Worm (Caenorhabditis elegans) whole organism, L4 larva: ENCODE data around the gene F46H5.5.
A peak's percentile ranks its signal among the peaks of the same experiment; 100 is the strongest.

Experiments used
- F10B5.3 ChIP-seq: sonication (generic microtip); optimal IDR thresholded peaks from 2 replicates; lab custom pipeline; 2016; ENCODE audit warnings: mild to moderate bottlenecking, missing genetic modification characterization, missing compliant biosample characterization
- F26F4.8 ChIP-seq: fragments of 200-800 bp; sonication (Bioruptor generic); conservative IDR thresholded peaks from 2 replicates; pipeline ENCODE4 v1.3.6; 2022; ENCODE audit warnings: missing genetic modification characterization, missing compliant biosample characterization
- F37D6.2 ChIP-seq: sonication (generic microtip); optimal IDR thresholded peaks from 2 replicates; lab custom pipeline; 2016; ENCODE audit warnings: mild to moderate bottlenecking, missing genetic modification characterization, missing compliant biosample characterization
- F49E8.2 ChIP-seq: sonication (generic microtip); optimal IDR thresholded peaks from 2 replicates; lab custom pipeline; 2016; ENCODE audit warnings: missing compliant biosample characterization, mild to moderate bottlenecking, missing genetic modification characterization, borderline replicate concordance
- T20F7.1 ChIP-seq: fragments of 200-800 bp; sonication (Bioruptor generic); optimal IDR thresholded peaks from 2 replicates; lab custom pipeline; 2018; ENCODE audit warnings: mild to moderate bottlenecking, missing genetic modification characterization, missing compliant biosample characterization
- Y48G9A.11 ChIP-seq: fragments of 200-800 bp; sonication (Bioruptor generic); IDR thresholded peaks from 2 replicates; pipeline ENCODE4 v1.3.6; 2022; ENCODE audit warnings: missing genetic modification reagents, missing genetic modification characterization, missing compliant biosample characterization
- Y5F2A.4 ChIP-seq: fragments of 200-800 bp; sonication (Bioruptor generic); optimal IDR thresholded peaks from 2 replicates; lab custom pipeline; 2018; ENCODE audit warnings: mild to moderate bottlenecking, missing genetic modification characterization, missing compliant biosample characterization
- Y75B8A.6 ChIP-seq: fragments of 200-800 bp; sonication (Bioruptor generic); IDR thresholded peaks from 2 replicates; pipeline ENCODE4 v1.3.6; 2022; ENCODE audit warnings: missing genetic modification reagents, missing genetic modification characterization, missing compliant biosample characterization
- ZK337.2 ChIP-seq: fragments of 200-800 bp; sonication (Bioruptor generic); IDR thresholded peaks from 2 replicates; pipeline ENCODE4 v1.3.6; 2022; ENCODE audit warnings: missing genetic modification reagents, missing genetic modification characterization, missing compliant biosample characterization
- aly-2 ChIP-seq: sonication (generic microtip); optimal IDR thresholded peaks from 2 replicates; lab custom pipeline; 2018; ENCODE audit warnings: missing biosample characterization, missing genetic modification characterization
- attf-4 ChIP-seq: sonication (generic microtip); optimal IDR thresholded peaks from 3 replicates; lab custom pipeline; 2017; ENCODE audit warnings: missing biosample characterization, missing genetic modification characterization
- ceh-32 ChIP-seq: sonication (generic microtip); optimal IDR thresholded peaks from 2 replicates; lab custom pipeline; 2016; ENCODE audit warnings: mild to moderate bottlenecking, missing genetic modification characterization, missing compliant biosample characterization; ENCODE audit not compliant: poor library complexity
- ceh-82 ChIP-seq: sonication (generic microtip); optimal IDR thresholded peaks from 2 replicates; lab custom pipeline; 2017; ENCODE audit warnings: missing biosample characterization, missing genetic modification characterization
- ces-1 ChIP-seq: fragments of 150-350 bp; sonication (generic microtip); optimal IDR thresholded peaks from 4 replicates; lab custom pipeline; 2014; ENCODE audit warnings: missing biosample characterization, missing genetic modification reagents, missing genetic modification characterization
- cey-2 ChIP-seq: sonication (generic microtip); optimal IDR thresholded peaks from 3 replicates; lab custom pipeline; 2017; ENCODE audit warnings: missing genetic modification characterization, mild to moderate bottlenecking, missing compliant biosample characterization, antibody characterized with exemption, borderline replicate concordance; ENCODE audit not compliant: insufficient read depth
- ctbp-1 ChIP-seq: fragments of 200-800 bp; sonication (Bioruptor generic); IDR thresholded peaks from 2 replicates; pipeline ENCODE4 v1.3.6; 2022; ENCODE audit warnings: missing genetic modification reagents, missing genetic modification characterization, missing compliant biosample characterization
- daf-16 ChIP-seq, 3 experiments: sonication (generic microtip); optimal IDR thresholded peaks; 2 replicates each; lab custom pipeline; 2016 to 2017; ENCODE audit warnings: missing genetic modification characterization in 3 of 3, missing genetic modification reagents in 3 of 3, mild to moderate bottlenecking in 2 of 3, missing compliant biosample characterization in 2 of 3, missing biosample characterization in 1 of 3, moderate library complexity in 1 of 3
- daf-8 ChIP-seq: fragments of 200-800 bp; sonication (Bioruptor generic); IDR thresholded peaks from 2 replicates; pipeline ENCODE4 v1.3.6; 2022; ENCODE audit warnings: missing genetic modification characterization, missing compliant biosample characterization
- dmd-9 ChIP-seq: fragments of 200-800 bp; sonication (Bioruptor generic); IDR thresholded peaks from 2 replicates; pipeline ENCODE4 v1.3.6; 2022; ENCODE audit warnings: missing genetic modification reagents, missing genetic modification characterization, missing compliant biosample characterization
- dpl-1 ChIP-seq: fragments of 150-350 bp; optimal IDR thresholded peaks from 2 replicates; lab custom pipeline; 2014; ENCODE audit warnings: missing biosample characterization, missing genetic modification reagents, missing genetic modification characterization
- dve-1 ChIP-seq: sonication (generic microtip); optimal IDR thresholded peaks from 2 replicates; lab custom pipeline; 2017; ENCODE audit warnings: antibody characterized with exemption, mild to moderate bottlenecking, missing genetic modification characterization, missing compliant biosample characterization; ENCODE audit not compliant: insufficient read depth
- egl-43 ChIP-seq: fragments of 200-800 bp; sonication (Bioruptor generic); IDR thresholded peaks from 2 replicates; pipeline ENCODE4 v1.3.6; 2022; ENCODE audit warnings: missing genetic modification reagents, missing genetic modification characterization, missing compliant biosample characterization
- fkh-10 ChIP-seq: fragments of 150-350 bp; optimal IDR thresholded peaks from 2 replicates; lab custom pipeline; 2014; ENCODE audit warnings: missing biosample characterization, missing genetic modification reagents, missing genetic modification characterization
- fos-1 ChIP-seq: fragments of 150-350 bp; optimal IDR thresholded peaks from 2 replicates; lab custom pipeline; 2014; ENCODE audit warnings: missing biosample characterization, missing genetic modification characterization
- gei-8 ChIP-seq: fragments of 200-800 bp; sonication (Bioruptor generic); optimal IDR thresholded peaks from 2 replicates; lab custom pipeline; 2018; ENCODE audit warnings: mild to moderate bottlenecking, missing genetic modification characterization, missing compliant biosample characterization
- hlh-11 ChIP-seq: fragments of 200-800 bp; sonication (Bioruptor generic); optimal IDR thresholded peaks from 2 replicates; lab custom pipeline; 2018; ENCODE audit warnings: mild to moderate bottlenecking, missing genetic modification characterization, missing compliant biosample characterization
- hlh-30 ChIP-seq: sonication (generic microtip); optimal IDR thresholded peaks from 2 replicates; lab custom pipeline; 2017; ENCODE audit warnings: antibody characterized with exemption, mild to moderate bottlenecking, missing genetic modification characterization, missing compliant biosample characterization; ENCODE audit not compliant: insufficient read depth
- lin-29 ChIP-seq: fragments of 200-800 bp; sonication (Bioruptor generic); IDR thresholded peaks from 2 replicates; pipeline ENCODE4 v1.3.6; 2022; ENCODE audit warnings: missing genetic modification reagents, missing genetic modification characterization, missing compliant biosample characterization
- lin-38 ChIP-seq: fragments of 200-800 bp; sonication (Bioruptor generic); IDR thresholded peaks from 2 replicates; pipeline ENCODE4 v1.3.6; 2022; ENCODE audit warnings: missing genetic modification reagents, missing genetic modification characterization, missing compliant biosample characterization
- lin-39 ChIP-seq: fragments of 150-350 bp; optimal IDR thresholded peaks from 2 replicates; lab custom pipeline; 2014; ENCODE audit warnings: missing biosample characterization, missing genetic modification reagents, missing genetic modification characterization
- mdt-29 ChIP-seq: fragments of 200-800 bp; sonication (Bioruptor generic); IDR thresholded peaks from 2 replicates; pipeline ENCODE4 v1.3.6; 2022; ENCODE audit warnings: missing genetic modification reagents, missing genetic modification characterization, missing compliant biosample characterization
- nhr-10 ChIP-seq: fragments of 150-350 bp; optimal IDR thresholded peaks from 2 replicates; lab custom pipeline; 2014; ENCODE audit warnings: missing biosample characterization, missing genetic modification characterization
- nhr-102 ChIP-seq: sonication (generic microtip); optimal IDR thresholded peaks from 2 replicates; lab custom pipeline; 2016; ENCODE audit warnings: mild to moderate bottlenecking, missing genetic modification characterization, moderate library complexity, missing compliant biosample characterization
- nhr-237 ChIP-seq: sonication (generic microtip); optimal IDR thresholded peaks from 2 replicates; lab custom pipeline; 2017; ENCODE audit warnings: missing biosample characterization, missing genetic modification characterization
- nhr-25 ChIP-seq: sonication (generic microtip); optimal IDR thresholded peaks from 2 replicates; lab custom pipeline; 2017; ENCODE audit warnings: missing genetic modification characterization, mild to moderate bottlenecking, missing compliant biosample characterization, antibody characterized with exemption, moderate library complexity, borderline replicate concordance; ENCODE audit not compliant: insufficient read depth
- nhr-28 ChIP-seq: fragments of 150-350 bp; optimal IDR thresholded peaks from 2 replicates; lab custom pipeline; 2014; ENCODE audit warnings: missing biosample characterization, missing genetic modification characterization
- nhr-41 ChIP-seq: fragments of 200-800 bp; sonication (Bioruptor generic); IDR thresholded peaks from 2 replicates; pipeline ENCODE4 v1.3.6; 2022; ENCODE audit warnings: missing genetic modification reagents, missing genetic modification characterization, missing compliant biosample characterization
- saeg-2 ChIP-seq: fragments of 200-800 bp; sonication (Bioruptor generic); IDR thresholded peaks from 2 replicates; pipeline ENCODE4 v1.3.6; 2022; ENCODE audit warnings: missing genetic modification reagents, missing genetic modification characterization, missing compliant biosample characterization
- set-16 ChIP-seq: fragments of 200-800 bp; sonication (Bioruptor generic); IDR thresholded peaks from 2 replicates; pipeline ENCODE4 v1.3.6; 2022; ENCODE audit warnings: missing genetic modification reagents, missing genetic modification characterization, missing compliant biosample characterization
- skn-1 ChIP-seq: fragments of 150-350 bp; optimal IDR thresholded peaks from 2 replicates; lab custom pipeline; 2014; ENCODE audit warnings: missing biosample characterization, missing genetic modification characterization
- snpc-4 ChIP-seq: fragments of 150-350 bp; optimal IDR thresholded peaks from 2 replicates; lab custom pipeline; 2014; ENCODE audit warnings: missing biosample characterization, missing genetic modification characterization
- tag-97 ChIP-seq: fragments of 200-800 bp; sonication (Bioruptor generic); IDR thresholded peaks from 2 replicates; pipeline ENCODE4 v1.3.6; 2022; ENCODE audit warnings: missing genetic modification characterization, missing compliant biosample characterization
- tra-1 ChIP-seq: fragments of 200-800 bp; sonication (Bioruptor generic); IDR thresholded peaks from 2 replicates; pipeline ENCODE4 v1.3.6; 2022; ENCODE audit warnings: missing genetic modification reagents, missing genetic modification characterization, missing compliant biosample characterization
- unc-39 ChIP-seq: sonication (generic microtip); optimal IDR thresholded peaks from 2 replicates; lab custom pipeline; 2017; ENCODE audit warnings: missing biosample characterization, missing genetic modification characterization
- zag-1 ChIP-seq: fragments of 150-350 bp; optimal IDR thresholded peaks from 2 replicates; lab custom pipeline; 2014; ENCODE audit warnings: missing biosample characterization, missing genetic modification characterization
- zfp-2 ChIP-seq: sonication (generic microtip); optimal IDR thresholded peaks from 2 replicates; lab custom pipeline; 2016; ENCODE audit warnings: mild to moderate bottlenecking, missing genetic modification characterization, missing compliant biosample characterization
- zfp-3 ChIP-seq: fragments of 200-800 bp; sonication (Bioruptor generic); conservative IDR thresholded peaks from 2 replicates; pipeline ENCODE4 v1.3.6; 2022; ENCODE audit warnings: missing genetic modification reagents, missing genetic modification characterization, missing compliant biosample characterization
- zip-2 ChIP-seq: fragments of 150-350 bp; optimal IDR thresholded peaks from 2 replicates; lab custom pipeline; 2014; ENCODE audit warnings: missing biosample characterization, missing genetic modification characterization
- ztf-11 ChIP-seq: fragments of 150-350 bp; optimal IDR thresholded peaks from 2 replicates; lab custom pipeline; 2014; ENCODE audit warnings: missing biosample characterization, missing genetic modification characterization

The F46H5.5 gene

DNA sequence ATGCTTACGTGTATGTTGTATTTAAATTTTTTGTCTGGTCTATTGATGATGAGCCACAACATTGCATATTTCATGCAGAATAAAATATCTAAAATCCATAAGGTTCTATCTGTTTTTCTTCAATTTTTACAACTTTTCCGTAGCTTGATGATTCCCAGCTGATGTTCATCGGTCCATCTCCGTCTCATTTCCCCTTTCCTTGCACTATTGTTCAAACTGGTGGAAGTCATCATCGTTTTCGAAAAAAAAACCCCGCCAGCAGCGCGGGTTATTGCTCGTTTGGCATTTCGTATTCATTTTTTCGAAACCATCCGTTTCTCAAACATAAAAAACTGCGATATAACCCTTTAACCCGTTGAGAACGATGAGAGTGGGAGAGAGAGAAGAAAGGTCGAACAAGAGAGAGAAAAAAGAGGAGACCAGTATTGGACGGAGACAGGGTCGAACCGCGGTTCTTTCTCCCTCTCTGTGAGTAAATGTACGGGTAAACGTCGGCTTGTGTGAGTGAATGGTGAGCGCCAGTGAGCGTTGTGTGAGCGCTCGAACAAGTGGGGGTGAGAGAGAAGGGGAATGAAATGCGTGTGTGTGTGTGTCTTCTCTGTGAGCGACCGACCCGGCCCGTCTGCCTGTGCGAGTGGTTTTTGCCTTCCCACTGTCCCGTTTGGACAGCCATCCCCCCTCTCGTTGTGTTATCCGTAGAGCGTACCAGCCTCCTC lies 8.0 kb upstream of the F46H5.5 start (continued):
- TF ChIP-seq ztf-11 (tag; lab: Kevin White, UChicago) = no peak
- TF ChIP-seq dpl-1 (GFP tag; lab: Kevin White, UChicago) = peak; percentile 66
- peak; percentile 95 for TF ChIP-seq dve-1 (tag; lab: Kevin White, UChicago)
- TF ChIP-seq Y48G9A.11 = no peak
- no peak for TF ChIP-seq T20F7.1 (GFP tag; lab: Kevin White, UChicago)
- TF ChIP-seq daf-8 (GFP tag; lab: Robert Waterston, UW) = no peak
- TF ChIP-seq hlh-30 = peak; percentile 81
- no peak for TF ChIP-seq cey-2
- no peak for TF ChIP-seq Y75B8A.6 (GFP tag; lab: Robert Waterston, UW)
- TF ChIP-seq zip-2 (tag; lab: Kevin White, UChicago) = peak; percentile 57
- peak; percentile 60; the same call in 1 of the 2 replicates for TF ChIP-seq tra-1
- peak; percentile 28 for TF ChIP-seq F10B5.3
- no peak for TF ChIP-seq zag-1 (tag; lab: Kevin White, UChicago)
- no peak for TF ChIP-seq lin-39 (tag; lab: Kevin White, UChicago)
- no peak for TF ChIP-seq ceh-82 (tag; lab: Kevin White, UChicago)
- TF ChIP-seq lin-38 (GFP tag; lab: Robert Waterston, UW) = peak; percentile 78
- TF ChIP-seq F49E8.2 = no peak
- no peak for TF ChIP-seq tag-97
- TF ChIP-seq ces-1 = peak; percentile 0
- TF ChIP-seq skn-1 (tag; lab: Kevin White, UChicago) = no peak
- peak; percentile 95 for TF ChIP-seq hlh-11 (tag; lab: Kevin White, UChicago)
- no peak for TF ChIP-seq gei-8 (GFP tag; lab: Kevin White, UChicago)
- no peak for TF ChIP-seq nhr-237 (tag; lab: Kevin White, UChicago)
- TF ChIP-seq fkh-10 (GFP tag; lab: Kevin White, UChicago) = peak; percentile 79
- peak; percentile 78 for TF ChIP-seq F37D6.2 (tag; lab: Kevin White, UChicago)
- peak; percentile 55; the same call in 1 of the 2 replicates for TF ChIP-seq saeg-2 (GFP tag; lab: Robert Waterston, UW)
- TF ChIP-seq daf-16 (GFP tag; optimal IDR thresholded peaks at IDR 0.05; lab: Kevin White, UChicago) = peak; percentile 57
- TF ChIP-seq daf-16 (tag; optimal IDR thresholded peaks at IDR 0.05; lab: Kevin White, UChicago) = peak; percentile 82
- peak; percentile 39; the same call in 1 of the 2 replicates for TF ChIP-seq lin-29 (GFP tag; lab: Robert Waterston, UW)
- peak; percentile 85 for TF ChIP-seq nhr-41 (GFP tag; lab: Robert Waterston, UW)
- no peak for TF ChIP-seq unc-39
- peak; percentile 77 for TF ChIP-seq zfp-3 (GFP tag; lab: Robert Waterston, UW)
- peak; percentile 88 for TF ChIP-seq set-16 (GFP tag; lab: Robert Waterston, UW)
- no peak for TF ChIP-seq aly-2 (tag; lab: Kevin White, UChicago)
- peak; percentile 61 for TF ChIP-seq nhr-10 (tag; lab: Kevin White, UChicago)
- TF ChIP-seq ZK337.2 (GFP tag; lab: Robert Waterston, UW) = 0 out of 2 replicates have a peak, but pooled peaks have one; percentile 19
- no peak; the same call in 1 of the 2 replicates for TF ChIP-seq egl-43 (GFP tag; lab: Robert Waterston, UW)
- TF ChIP-seq nhr-28 (tag; lab: Kevin White, UChicago) = peak; percentile 91
- 0 out of 2 replicates have a peak, but pooled peaks have one; percentile 26 for TF ChIP-seq mdt-29 (GFP tag; lab: Robert Waterston, UW)
- no peak for TF ChIP-seq ceh-32 (tag; lab: Kevin White, UChicago)
- 0 out of 2 replicates have a peak, but pooled peaks have one; percentile 26 for TF ChIP-seq dmd-9 (GFP tag; lab: Robert Waterston, UW)
- TF ChIP-seq F26F4.8 = no peak
- TF ChIP-seq snpc-4 (tag; lab: Kevin White, UChicago) = no peak
- TF ChIP-seq nhr-25 = peak; percentile 98
- TF ChIP-seq zfp-2 (tag; lab: Kevin White, UChicago) = peak; percentile 59
- peak; percentile 21 for TF ChIP-seq attf-4 (tag; lab: Kevin White, UChicago)
- TF ChIP-seq fos-1 (tag; lab: Kevin White, UChicago) = no peak
- TF ChIP-seq ctbp-1 (GFP tag; lab: Robert Waterston, UW) = peak; percentile 94
- peak; percentile 71 for TF ChIP-seq nhr-102
- TF ChIP-seq Y5F2A.4 (GFP tag; lab: Kevin White, UChicago) = no peak
